Fruit fly (Drosophila melanogaster) Kc167 (cell line): Measurements from ENCODE around the gene dre4.
A peak's percentile ranks its signal among the peaks of the same experiment; 100 is the strongest.

Source experiments
- Myc ChIP-seq: fragments of >200 bp; optimal IDR thresholded peaks from 2 replicates; lab custom pipeline; 2017; ENCODE audit warnings: missing external identifiers
- Sin3A ChIP-seq: fragments of >200 bp; optimal IDR thresholded peaks from 2 replicates; lab custom pipeline; 2018; ENCODE audit warnings: missing external identifiers
- h ChIP-seq: fragments of >200 bp; optimal IDR thresholded peaks from 3 replicates; lab custom pipeline; 2018; ENCODE audit warnings: missing external identifiers
- insv ChIP-seq: fragments of >200 bp; optimal IDR thresholded peaks from 3 replicates; lab custom pipeline; 2018; ENCODE audit warnings: missing external identifiers
- psq ChIP-seq: fragments of >200 bp; optimal IDR thresholded peaks from 2 replicates; lab custom pipeline; 2017; ENCODE audit warnings: missing external identifiers
- ttk ChIP-seq: sonication (Bioruptor generic); optimal IDR thresholded peaks from 2 replicates; lab custom pipeline; 2017; ENCODE audit warnings: missing external identifiers

The dre4 gene

DNA sequence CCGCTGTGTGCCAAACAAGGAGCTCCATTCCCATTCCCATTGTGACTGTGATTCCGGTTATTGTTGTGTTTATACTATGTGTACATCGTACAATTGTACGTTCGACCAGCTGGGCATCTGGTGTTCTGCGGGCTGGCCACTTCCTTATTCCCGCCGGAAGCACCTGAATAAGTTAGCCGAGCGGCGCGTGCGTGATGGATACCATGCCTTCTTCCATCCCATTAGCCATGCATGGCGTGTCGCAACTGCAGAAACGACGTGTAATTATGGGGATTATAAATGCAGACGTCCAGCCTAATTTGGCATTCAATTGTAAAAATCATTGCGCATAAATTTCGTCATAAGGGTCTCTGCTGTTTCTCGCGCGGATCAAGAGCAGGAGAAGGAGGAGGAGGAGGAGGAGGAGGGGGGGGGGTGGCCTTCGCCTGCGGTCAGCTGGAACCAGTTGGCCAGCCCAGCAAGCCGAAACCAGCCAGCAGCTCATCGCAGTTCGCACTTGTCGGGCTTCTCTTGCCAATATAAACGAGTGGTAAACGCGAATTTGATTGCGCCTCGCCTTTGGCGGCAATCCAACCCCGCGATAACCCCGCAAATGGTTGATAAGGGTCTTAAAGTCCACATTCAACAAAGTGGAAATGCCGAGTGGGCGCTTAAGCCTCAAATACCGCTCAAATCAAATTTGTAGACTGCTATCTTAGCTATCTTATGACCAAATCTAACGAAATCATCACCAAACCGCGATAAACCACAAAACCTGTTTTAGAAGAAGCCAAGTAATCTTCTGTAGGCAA is 9.9 kb downstream of the dre4 start:
- TF ChIP-seq ttk: peak; percentile 92
- no peak for TF ChIP-seq psq (lab: Kevin White, UChicago)
- TF ChIP-seq insv (lab: Kevin White, UChicago): no peak
- TF ChIP-seq Sin3A (lab: Kevin White, UChicago): no peak
- TF ChIP-seq Myc (lab: Kevin White, UChicago): no peak
- no peak for TF ChIP-seq h (lab: Kevin White, UChicago)

DNA sequence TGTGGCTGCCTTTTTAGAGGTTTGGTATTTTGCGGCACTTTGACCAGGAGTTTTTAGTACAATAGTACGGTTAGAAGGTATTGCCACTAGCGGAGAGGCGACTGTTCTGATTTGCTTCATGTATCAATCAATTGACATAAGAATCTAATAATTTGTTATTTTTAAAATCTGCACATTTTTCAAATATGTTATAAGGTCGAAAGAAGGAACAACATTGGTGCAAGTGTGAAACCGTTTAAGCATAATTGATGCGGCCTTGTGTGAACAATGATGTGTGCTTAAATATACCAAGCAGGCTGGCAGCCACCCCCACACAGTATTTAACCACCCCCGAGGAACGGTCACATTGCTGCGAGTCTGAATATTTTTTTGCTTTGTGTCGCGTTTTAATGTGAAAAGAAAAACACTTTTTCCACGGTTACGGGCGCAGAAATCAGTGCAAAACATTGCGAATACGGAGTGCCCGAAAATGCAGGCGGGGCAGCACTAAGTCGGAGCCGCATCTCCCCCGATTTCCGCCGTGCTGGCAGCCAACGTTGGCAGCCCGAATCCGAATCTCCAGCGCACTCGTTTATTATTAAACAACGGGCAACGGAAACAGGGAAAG is 10.9 kb downstream of the dre4 start, which contains the start of the genes HBS1 and CG12025:
TSS of gene HBS1 (minus strand) at position 120 of the 607 bp plus-strand sequence.
TSS of gene CG12025 (plus strand) at position 310 of the 607 bp plus-strand sequence.
- no peak for TF ChIP-seq h (lab: Kevin White, UChicago)
- TF ChIP-seq Myc (lab: Kevin White, UChicago): no peak
- no peak for TF ChIP-seq insv (lab: Kevin White, UChicago)
- no peak for TF ChIP-seq Sin3A (lab: Kevin White, UChicago)
- no peak for TF ChIP-seq ttk
- no peak for TF ChIP-seq psq (lab: Kevin White, UChicago)

DNA sequence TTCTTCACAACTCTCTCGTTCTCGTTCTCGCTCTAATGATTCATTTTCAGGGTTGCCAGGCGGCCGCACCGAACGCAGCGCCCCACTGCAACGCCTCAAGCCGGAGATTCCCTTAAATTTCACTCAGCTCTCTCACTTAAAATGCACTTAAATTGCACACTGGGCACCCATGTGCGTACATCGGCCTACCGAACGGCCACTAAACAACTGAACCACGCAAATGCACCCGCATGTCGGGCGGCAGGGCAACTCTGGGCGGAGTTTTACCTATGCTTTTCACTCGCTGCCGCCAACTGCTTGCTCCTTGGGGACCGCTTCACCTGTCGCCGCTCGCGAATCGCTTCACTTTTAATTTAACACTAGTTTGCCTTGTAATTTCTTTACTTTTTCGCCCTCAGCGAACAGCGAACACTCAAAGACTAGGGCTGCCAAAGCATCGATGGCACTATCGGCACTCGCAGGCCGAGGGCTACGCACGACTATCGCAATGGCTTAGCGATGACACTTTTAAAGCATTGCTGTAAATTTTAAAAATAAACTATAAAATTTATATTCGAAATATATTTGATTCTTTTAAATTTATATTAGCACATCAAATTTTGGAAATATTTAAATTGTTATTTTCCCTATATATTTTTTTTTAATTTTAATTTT is 14.2 kb downstream of the dre4 start, which contains the start of gene Rap1:
TSS of gene Rap1 (minus strand) at position 446 of the 654 bp plus-strand sequence.
- TF ChIP-seq Myc (lab: Kevin White, UChicago) (no peak), psq (lab: Kevin White, UChicago) (no peak), ttk (no peak), Sin3A (lab: Kevin White, UChicago) (no peak), h (lab: Kevin White, UChicago) (no peak), insv (lab: Kevin White, UChicago) (no peak)

DNA sequence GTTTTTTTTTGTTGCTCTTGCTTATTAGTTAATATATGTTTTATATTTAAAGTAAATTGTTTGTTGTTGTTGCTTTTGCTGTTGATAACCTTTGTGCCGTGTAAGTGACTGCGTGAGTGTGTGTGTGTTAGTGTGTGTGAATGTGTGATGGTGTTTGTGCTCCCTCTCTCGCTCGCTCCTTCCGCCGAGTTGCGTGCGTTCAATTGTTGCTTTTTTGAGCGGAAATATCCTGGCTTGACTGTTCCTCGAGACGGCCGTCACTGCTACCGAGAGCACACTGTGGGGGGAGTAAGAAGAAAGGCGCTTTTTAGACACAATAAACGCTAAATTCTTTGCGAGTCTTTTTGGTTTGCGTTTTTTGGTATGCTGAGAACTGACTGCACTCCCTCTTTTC is 14.7 kb downstream of the dre4 start:
- TF ChIP-seq Myc (lab: Kevin White, UChicago) (no peak), h (lab: Kevin White, UChicago) (no peak), insv (lab: Kevin White, UChicago) (no peak), psq (lab: Kevin White, UChicago) (no peak), ttk (no peak), Sin3A (lab: Kevin White, UChicago) (no peak)

DNA sequence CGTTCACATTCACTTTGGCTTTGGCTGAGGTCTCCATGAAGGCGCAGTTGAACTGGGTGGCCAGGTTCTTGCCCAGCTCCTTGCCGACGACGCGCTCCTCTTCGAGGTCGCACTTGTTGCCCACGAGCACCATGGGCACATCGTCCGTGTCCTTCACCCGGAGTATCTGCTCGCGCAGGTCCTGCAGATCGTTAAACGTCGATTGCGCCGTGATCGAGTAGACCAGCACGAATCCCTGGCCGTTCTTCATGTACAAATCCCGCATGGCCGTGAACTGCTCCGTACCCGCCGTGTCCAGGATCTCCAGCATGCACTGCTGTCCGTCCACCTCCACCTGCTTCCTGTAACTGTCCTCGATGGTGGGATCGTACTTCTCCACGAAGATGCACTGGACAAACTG is 15.4 kb downstream of the dre4 start:
- TF ChIP-seq Myc (lab: Kevin White, UChicago) (no peak), insv (lab: Kevin White, UChicago) (no peak), ttk (peak; percentile 17)

DNA sequence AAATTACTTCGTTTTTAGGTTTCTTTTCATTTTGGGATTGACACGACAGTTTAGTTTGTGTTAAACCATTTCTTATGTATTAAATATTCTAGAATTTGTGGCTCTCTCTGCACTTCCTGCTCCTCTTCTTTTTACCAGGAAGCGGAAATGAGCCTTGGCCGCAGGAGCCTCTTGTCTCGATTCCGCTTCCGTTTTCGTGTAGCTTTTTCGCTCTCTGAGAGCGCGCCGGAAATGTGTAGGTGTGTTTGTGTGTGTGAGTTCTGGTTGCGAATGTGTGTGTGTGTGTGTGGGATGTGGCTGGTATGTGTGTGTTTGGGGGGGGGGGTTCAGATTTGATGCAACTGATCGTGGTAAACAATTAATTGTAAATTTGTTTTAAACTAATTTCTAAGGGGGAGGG is 16.5 kb downstream of the dre4 start:
- TF ChIP-seq Myc (lab: Kevin White, UChicago) (no peak), psq (lab: Kevin White, UChicago) (no peak), ttk (no peak), Sin3A (lab: Kevin White, UChicago) (no peak), h (lab: Kevin White, UChicago) (no peak), insv (lab: Kevin White, UChicago) (no peak)

DNA sequence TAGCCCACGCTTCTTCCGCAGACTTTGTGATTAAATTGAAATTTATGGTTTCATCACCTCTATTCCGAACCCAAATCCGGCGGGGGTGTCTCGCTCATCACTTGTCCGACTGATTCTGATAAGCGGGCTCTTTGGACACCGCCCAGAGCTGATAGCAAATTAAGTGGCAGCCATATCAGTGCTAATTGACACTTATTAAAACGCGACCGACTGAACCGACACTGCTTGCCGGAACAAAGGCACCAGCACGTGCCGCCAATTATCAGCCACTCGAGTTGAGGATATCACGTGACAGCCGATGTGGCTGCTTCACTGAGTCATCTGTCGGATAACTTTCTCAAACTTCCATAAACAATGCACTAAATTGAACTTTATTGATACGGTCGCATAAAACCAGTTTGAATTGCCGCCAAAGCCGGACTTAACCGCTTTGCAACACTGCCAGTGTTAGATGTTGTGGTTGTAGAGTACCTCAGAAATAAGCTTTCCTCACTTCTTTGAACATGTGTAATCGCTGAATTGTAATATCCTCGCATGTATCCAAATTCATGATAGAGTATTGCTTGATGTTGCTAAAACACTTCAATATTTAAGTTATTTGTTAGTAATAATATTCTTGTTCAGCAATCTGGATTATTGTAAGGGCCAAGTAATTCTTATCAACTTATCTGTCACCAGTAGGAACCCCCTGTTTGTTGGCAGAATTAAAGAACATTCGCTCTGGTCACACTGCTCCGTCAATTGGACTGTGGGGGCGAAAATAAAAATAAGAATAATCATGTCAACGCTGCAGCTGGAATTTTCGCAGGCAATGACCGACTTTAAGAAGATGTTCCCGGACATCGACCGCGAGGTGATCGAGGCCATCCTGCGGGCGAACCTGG is 19.4 kb downstream of the dre4 start, which contains the start of gene CG12024:
TSS of gene CG12024 (plus strand) at position 699 of the 884 bp plus-strand sequence.
- TF ChIP-seq Sin3A (lab: Kevin White, UChicago) (no peak), ttk (no peak)

DNA sequence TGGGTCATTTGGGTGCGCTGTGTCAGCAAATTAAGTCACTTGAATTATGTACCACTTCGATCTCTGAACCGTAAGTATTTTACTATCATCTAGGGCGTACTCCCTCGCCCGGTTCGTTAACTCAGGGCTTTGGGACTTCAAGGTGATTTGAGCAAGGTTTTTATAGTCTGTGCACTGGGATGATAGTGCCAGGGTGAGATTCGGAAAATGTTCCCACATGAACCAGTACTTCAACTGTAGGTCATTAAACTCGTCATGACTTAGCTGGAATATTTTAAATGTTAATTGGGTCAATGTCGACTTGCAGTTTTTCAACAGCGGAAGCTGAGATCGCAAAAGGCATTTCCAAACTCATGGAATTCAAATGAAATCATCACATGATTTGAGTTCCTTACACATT is 20.6 kb downstream of the dre4 start, which contains the start of gene CNMa:
TSS of gene CNMa (minus strand) at position 101 of the 400 bp plus-strand sequence.
- TF ChIP-seq h (lab: Kevin White, UChicago) (no peak), Sin3A (lab: Kevin White, UChicago) (no peak), Myc (lab: Kevin White, UChicago) (no peak), psq (lab: Kevin White, UChicago) (no peak), ttk (no peak), insv (lab: Kevin White, UChicago) (no peak)

DNA sequence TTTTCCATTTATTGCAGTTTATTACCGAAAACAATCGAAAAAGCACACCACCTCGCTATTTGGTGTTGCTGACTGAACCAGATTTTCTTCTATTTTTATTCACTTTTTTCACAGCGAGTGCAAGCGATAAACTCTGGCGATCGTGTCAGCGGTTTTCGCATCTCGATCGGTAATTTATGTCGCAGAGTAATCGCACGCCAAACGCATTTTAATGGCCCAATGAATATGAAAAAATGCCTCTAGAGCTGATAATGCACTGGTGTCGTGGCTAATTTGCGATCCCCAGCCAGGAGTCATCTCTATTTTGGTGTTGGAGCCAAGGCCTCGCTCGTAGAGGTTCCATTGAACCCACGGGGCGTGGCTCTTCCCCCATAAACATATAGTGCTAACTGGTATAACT is 22.8 kb downstream of the dre4 start:
- TF ChIP-seq Myc (lab: Kevin White, UChicago) (no peak), h (lab: Kevin White, UChicago) (no peak), Sin3A (lab: Kevin White, UChicago) (no peak), psq (lab: Kevin White, UChicago) (no peak), ttk (no peak), insv (lab: Kevin White, UChicago) (no peak)

DNA sequence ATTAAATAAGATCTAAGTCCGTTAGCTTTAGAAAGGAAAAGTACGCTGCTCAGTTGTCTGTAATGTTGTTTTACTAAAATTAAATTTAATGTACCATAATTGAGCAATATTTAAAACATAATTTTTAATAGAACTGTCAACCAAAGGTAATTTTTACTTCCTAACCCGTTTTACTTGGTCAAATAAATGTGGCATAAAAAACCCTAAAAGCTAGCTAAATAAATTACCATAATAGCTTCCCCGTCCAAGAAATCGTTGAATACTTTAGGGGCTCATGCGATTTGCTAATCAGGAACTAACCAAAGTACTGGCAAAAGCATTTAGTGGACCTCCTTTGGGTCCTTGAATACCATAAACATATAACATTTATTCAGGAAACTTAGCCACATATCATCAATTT is 25.6 kb downstream of the dre4 start:
- no peak for TF ChIP-seq Sin3A (lab: Kevin White, UChicago)
- TF ChIP-seq psq (lab: Kevin White, UChicago): no peak
- no peak for TF ChIP-seq ttk
- TF ChIP-seq h (lab: Kevin White, UChicago): no peak
- TF ChIP-seq insv (lab: Kevin White, UChicago): no peak
- no peak for TF ChIP-seq Myc (lab: Kevin White, UChicago)

DNA sequence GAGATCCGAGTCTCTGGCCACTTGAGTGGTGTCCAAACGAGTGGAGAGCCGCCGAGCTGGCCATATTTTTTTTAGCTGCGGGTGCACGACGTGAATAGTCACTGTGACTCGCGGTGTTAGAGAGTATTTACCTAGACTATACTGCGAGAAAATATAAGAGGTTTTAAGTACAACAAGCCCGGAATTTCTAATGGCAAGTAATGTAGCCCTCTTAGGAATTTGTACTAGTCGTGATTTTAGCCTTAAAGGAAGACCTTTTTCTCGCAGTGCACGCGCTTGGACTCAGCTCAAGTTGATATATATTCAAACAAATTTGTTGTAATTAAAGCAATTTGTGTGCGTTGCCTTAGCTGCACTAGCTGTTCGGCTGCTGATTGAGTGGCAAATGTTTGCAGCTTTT is 31.5 kb downstream of the dre4 start:
- TF ChIP-seq Myc (lab: Kevin White, UChicago): no peak
- no peak for TF ChIP-seq ttk
- TF ChIP-seq Sin3A (lab: Kevin White, UChicago): no peak
- no peak for TF ChIP-seq psq (lab: Kevin White, UChicago)
- no peak for TF ChIP-seq h (lab: Kevin White, UChicago)
- TF ChIP-seq insv (lab: Kevin White, UChicago): no peak
